Worm (Caenorhabditis elegans) whole organism, mixed stage, embryonic: ENCODE results near the gene clec-183.
"Not testable (repeated sequence)": the region's sequence is repeated elsewhere in the genome, so short reads cannot be mapped to it uniquely, and the experiment has no call there.

Experiments
- blmp-1 ChIP-seq: fragments of 150-350 bp; optimal IDR thresholded peaks from 2 replicates; lab custom pipeline; 2014; ENCODE audit warnings: missing biosample characterization, missing genetic modification characterization
- ceh-39 ChIP-seq: fragments of 150-350 bp; optimal IDR thresholded peaks from 2 replicates; lab custom pipeline; 2014; ENCODE audit warnings: missing biosample characterization, missing genetic modification characterization
- ceh-43 ChIP-seq: fragments of 200-800 bp; sonication (Bioruptor generic); optimal IDR thresholded peaks from 2 replicates; lab custom pipeline; 2018; ENCODE audit warnings: mild to moderate bottlenecking, missing genetic modification characterization, moderate library complexity, missing compliant biosample characterization
- ceh-83 ChIP-seq: fragments of 200-800 bp; sonication (Bioruptor generic); optimal IDR thresholded peaks from 2 replicates; lab custom pipeline; 2018; ENCODE audit warnings: mild to moderate bottlenecking, missing genetic modification characterization, missing compliant biosample characterization
- ces-1 ChIP-seq: fragments of 150-350 bp; optimal IDR thresholded peaks from 2 replicates; lab custom pipeline; 2014; ENCODE audit warnings: missing biosample characterization, missing genetic modification reagents, missing genetic modification characterization
- drap-1 ChIP-seq: fragments of 200-800 bp; sonication (Bioruptor generic); optimal IDR thresholded peaks from 3 replicates; lab custom pipeline; 2018; ENCODE audit warnings: mild to moderate bottlenecking, missing genetic modification characterization, missing compliant biosample characterization
- elt-1 ChIP-seq: sonication (generic microtip); optimal IDR thresholded peaks from 2 replicates; lab custom pipeline; 2017; ENCODE audit warnings: missing genetic modification characterization, mild to moderate bottlenecking, missing compliant biosample characterization, antibody characterized with exemption, moderate library complexity, borderline replicate concordance; ENCODE audit not compliant: insufficient read depth
- elt-3 ChIP-seq: fragments of 150-350 bp; optimal IDR thresholded peaks from 2 replicates; lab custom pipeline; 2014; ENCODE audit warnings: missing biosample characterization, missing genetic modification characterization
- flh-1 ChIP-seq: fragments of 200-800 bp; sonication (Bioruptor generic); optimal IDR thresholded peaks from 2 replicates; lab custom pipeline; 2018; ENCODE audit warnings: mild to moderate bottlenecking, missing genetic modification characterization, moderate library complexity, missing compliant biosample characterization
- ham-2 ChIP-seq: fragments of 200-800 bp; sonication (Bioruptor generic); optimal IDR thresholded peaks from 2 replicates; lab custom pipeline; 2018; ENCODE audit warnings: mild to moderate bottlenecking, missing genetic modification characterization, missing compliant biosample characterization
- hlh-1 ChIP-seq: fragments of 150-350 bp; optimal IDR thresholded peaks from 2 replicates; lab custom pipeline; 2014; ENCODE audit warnings: missing biosample characterization, missing genetic modification reagents, missing genetic modification characterization
- lin-13 ChIP-seq: fragments of 150-350 bp; optimal IDR thresholded peaks from 2 replicates; lab custom pipeline; 2014; ENCODE audit warnings: missing biosample characterization, missing genetic modification characterization
- lin-32 ChIP-seq: fragments of 200-800 bp; sonication (Bioruptor generic); optimal IDR thresholded peaks from 2 replicates; lab custom pipeline; 2018; ENCODE audit warnings: mild to moderate bottlenecking, missing genetic modification characterization, missing compliant biosample characterization
- lsy-2 ChIP-seq: fragments of 150-350 bp; optimal IDR thresholded peaks from 2 replicates; lab custom pipeline; 2014; ENCODE audit warnings: missing biosample characterization, missing genetic modification characterization
- mab-5 ChIP-seq: fragments of 150-350 bp; optimal IDR thresholded peaks from 2 replicates; lab custom pipeline; 2014; ENCODE audit warnings: missing biosample characterization, missing genetic modification characterization
- nhr-12 ChIP-seq: fragments of 150-350 bp; optimal IDR thresholded peaks from 2 replicates; lab custom pipeline; 2014; ENCODE audit warnings: missing biosample characterization, missing genetic modification characterization
- nhr-2 ChIP-seq: fragments of 150-350 bp; optimal IDR thresholded peaks from 2 replicates; lab custom pipeline; 2014; ENCODE audit warnings: missing biosample characterization, missing genetic modification characterization
- nhr-237 ChIP-seq: fragments of 150-350 bp; optimal IDR thresholded peaks from 2 replicates; lab custom pipeline; 2014; ENCODE audit warnings: missing biosample characterization, missing genetic modification characterization
- nhr-28 ChIP-seq: fragments of 150-350 bp; optimal IDR thresholded peaks from 2 replicates; lab custom pipeline; 2014; ENCODE audit warnings: missing biosample characterization, missing genetic modification characterization
- nhr-76 ChIP-seq: sonication (generic microtip); optimal IDR thresholded peaks from 2 replicates; lab custom pipeline; 2017; ENCODE audit warnings: missing biosample characterization, missing genetic modification characterization
- pha-4 ChIP-seq: fragments of 150-350 bp; optimal IDR thresholded peaks from 2 replicates; lab custom pipeline; 2018; ENCODE audit warnings: missing biosample characterization, missing genetic modification reagents, missing genetic modification characterization
- sem-2 ChIP-seq: fragments of 200-800 bp; sonication (Bioruptor generic); optimal IDR thresholded peaks from 2 replicates; lab custom pipeline; 2018; ENCODE audit warnings: mild to moderate bottlenecking, missing genetic modification characterization, missing compliant biosample characterization
- snpc-4 ChIP-seq: fragments of 150-350 bp; optimal IDR thresholded peaks from 2 replicates; lab custom pipeline; 2014; ENCODE audit warnings: missing biosample characterization, missing genetic modification characterization
- sptf-1 ChIP-seq: sonication (generic microtip); optimal IDR thresholded peaks from 2 replicates; lab custom pipeline; 2017; ENCODE audit warnings: mild to moderate bottlenecking, missing genetic modification characterization, moderate library complexity, missing compliant biosample characterization
- tbx-8 ChIP-seq: fragments of 200-800 bp; sonication (Bioruptor generic); optimal IDR thresholded peaks from 2 replicates; lab custom pipeline; 2018; ENCODE audit warnings: mild to moderate bottlenecking, missing genetic modification characterization, moderate library complexity, missing compliant biosample characterization
- unc-62 ChIP-seq: fragments of 150-350 bp; optimal IDR thresholded peaks from 2 replicates; lab custom pipeline; 2014; ENCODE audit warnings: missing biosample characterization, missing genetic modification reagents, missing genetic modification characterization
- zip-8 ChIP-seq: fragments of 150-350 bp; optimal IDR thresholded peaks from 2 replicates; lab custom pipeline; 2014; ENCODE audit warnings: missing biosample characterization, missing genetic modification characterization
- ztf-11 ChIP-seq: fragments of 150-350 bp; optimal IDR thresholded peaks from 2 replicates; lab custom pipeline; 2014; ENCODE audit warnings: missing biosample characterization, missing genetic modification characterization

clec-183 gene

DNA sequence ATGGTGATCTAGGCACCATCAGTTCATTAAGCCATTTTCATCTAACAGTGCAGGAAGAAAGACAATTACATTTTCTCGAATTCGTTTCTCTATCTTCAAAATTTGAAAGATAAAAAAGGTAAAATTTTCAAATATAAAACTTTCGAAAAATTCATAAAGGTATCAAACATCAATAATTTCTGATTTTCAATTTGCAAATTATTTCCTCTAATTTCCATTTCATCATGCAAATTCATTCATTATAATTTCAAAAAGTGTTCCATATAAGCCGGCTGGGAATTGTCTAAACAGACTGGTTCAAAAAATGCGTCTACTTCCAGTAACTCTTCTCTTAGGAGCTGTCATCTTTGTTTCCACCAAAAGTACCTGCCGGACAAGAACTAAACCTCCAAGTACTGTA is at the start of gene clec-183:
clec-183 (plus strand) TSS at position 301 of the 400 bp plus-strand sequence.
- no peak for TF ChIP-seq nhr-2 (tag; lab: Kevin White, UChicago)
- TF ChIP-seq lsy-2 (tag; lab: Kevin White, UChicago) = no peak
- no peak for TF ChIP-seq nhr-76
- TF ChIP-seq lin-32 (GFP tag; lab: Kevin White, UChicago) = no peak
- TF ChIP-seq unc-62 (GFP tag; lab: Kevin White, UChicago) = no peak
- TF ChIP-seq ceh-43 (GFP tag; lab: Kevin White, UChicago) = no peak
- TF ChIP-seq ztf-11 (tag; lab: Kevin White, UChicago) = no peak
- TF ChIP-seq nhr-28 = no peak
- no peak for TF ChIP-seq ham-2
- no peak for TF ChIP-seq snpc-4
- no peak for TF ChIP-seq nhr-12 (tag; lab: Kevin White, UChicago)
- TF ChIP-seq zip-8 = no peak

DNA sequence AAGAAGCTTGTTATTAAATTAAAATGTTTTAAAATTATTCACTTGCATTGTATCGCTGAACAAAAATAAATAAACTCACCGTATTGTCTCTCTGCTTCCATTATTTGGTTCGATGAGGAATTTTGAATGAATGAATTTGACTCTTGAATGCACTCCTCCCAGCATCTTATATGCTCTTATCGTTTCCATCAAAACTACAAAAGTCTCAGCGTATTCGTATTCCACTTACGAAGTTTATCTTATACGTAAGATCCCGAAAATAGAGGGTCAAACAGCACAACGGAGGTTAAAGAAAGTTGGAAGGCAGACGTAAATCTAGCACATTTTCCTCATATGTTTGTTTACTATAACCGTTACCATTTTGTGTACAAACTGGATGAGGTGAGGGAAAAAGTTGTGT is 41.5 kb upstream of the clec-183 start, which contains the start of gene nhr-267:
nhr-267 (minus strand) TSS at position 101 of the 400 bp plus-strand sequence.
- not testable (repeated sequence) for TF ChIP-seq elt-3 (tag; lab: Kevin White, UChicago); tbx-8 (GFP tag; lab: Kevin White, UChicago); drap-1 (GFP tag; lab: Kevin White, UChicago)

DNA sequence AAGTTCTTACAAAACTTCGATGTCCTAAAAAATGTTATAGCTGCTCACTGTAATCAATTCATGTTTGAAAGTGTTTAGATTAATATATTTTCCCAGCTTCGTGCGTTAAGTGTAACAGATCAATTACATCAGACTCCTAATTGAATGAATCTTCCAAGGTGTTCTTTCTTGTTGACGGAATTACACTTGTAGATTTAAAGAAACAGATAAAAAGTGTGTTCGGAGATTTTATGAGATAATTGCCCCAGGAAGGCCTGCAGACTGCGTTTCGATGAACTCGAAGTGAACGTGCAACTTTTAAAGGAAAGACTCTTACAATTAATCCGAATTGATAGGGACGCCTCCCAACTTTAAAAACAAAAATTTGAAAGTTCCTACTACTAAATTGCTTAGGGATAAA is 38.2 kb upstream of the clec-183 start:
- TF ChIP-seq ces-1 (GFP tag; lab: Kevin White, UChicago) = no peak
- TF ChIP-seq elt-1 (tag; lab: Kevin White, UChicago) = no peak
- TF ChIP-seq zip-8 = no peak
- no peak for TF ChIP-seq sem-2 (GFP tag; lab: Kevin White, UChicago)
- no peak for TF ChIP-seq flh-1 (GFP tag; lab: Kevin White, UChicago)
- TF ChIP-seq sptf-1 (tag; lab: Kevin White, UChicago) = no peak
- TF ChIP-seq nhr-12 (tag; lab: Kevin White, UChicago) = no peak
- TF ChIP-seq nhr-76 = no peak
- no peak for TF ChIP-seq ceh-39
- TF ChIP-seq hlh-1 = no peak
- TF ChIP-seq ham-2 = no peak
- no peak for TF ChIP-seq nhr-28
- no peak for TF ChIP-seq ceh-83
- no peak for TF ChIP-seq lin-13
- TF ChIP-seq mab-5 (tag; lab: Kevin White, UChicago) = no peak

DNA sequence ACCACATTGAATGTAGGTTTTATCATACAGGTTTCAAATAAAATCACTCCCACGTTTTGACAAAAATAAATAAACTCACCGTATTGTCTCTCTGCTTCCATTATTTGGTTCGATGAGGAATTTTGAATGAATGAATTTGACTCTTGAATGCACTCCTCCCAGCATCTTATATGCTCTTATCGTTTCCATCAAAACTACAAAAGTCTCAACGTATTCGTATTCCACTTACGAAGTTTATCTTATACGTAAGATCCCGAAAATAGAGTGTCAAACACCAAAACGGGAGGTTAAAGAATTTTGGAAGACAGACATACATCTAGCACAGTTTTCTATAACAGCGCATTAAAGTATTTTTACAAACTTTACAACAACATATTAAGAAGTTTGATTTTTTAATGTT is 34.0 kb upstream of the clec-183 start, which contains the start of gene nhr-264:
nhr-264 (minus strand) TSS at position 101 of the 400 bp plus-strand sequence.
- TF ChIP-seq sem-2 (GFP tag; lab: Kevin White, UChicago); snpc-4; elt-1 (tag; lab: Kevin White, UChicago): not testable (repeated sequence)

DNA sequence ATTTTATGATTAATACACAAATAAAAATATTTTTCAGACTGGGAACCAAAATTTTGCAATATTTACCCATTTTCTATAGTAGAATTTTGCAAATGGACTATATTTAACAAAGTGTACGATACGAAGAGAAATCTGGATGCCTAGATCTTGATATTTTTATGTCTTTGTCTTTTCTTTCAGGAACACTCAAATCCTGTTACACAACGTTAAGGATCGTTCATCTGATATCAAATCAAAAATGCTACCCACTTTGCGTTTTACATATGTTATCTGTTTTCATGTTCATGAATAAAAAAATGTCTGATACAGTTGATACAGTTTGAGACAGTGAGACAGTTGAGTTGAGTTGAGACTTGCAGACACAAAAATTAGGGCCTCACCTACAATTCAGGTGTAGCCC is 31.5 kb upstream of the clec-183 start, which contains the start of gene F49C12.1:
F49C12.1 (minus strand) TSS at position 70 of the 400 bp plus-strand sequence.
- TF ChIP-seq flh-1 (GFP tag; lab: Kevin White, UChicago) = no peak
- TF ChIP-seq pha-4 (tag; lab: Kevin White, UChicago) = no peak
- TF ChIP-seq nhr-2 (tag; lab: Kevin White, UChicago) = no peak
- no peak for TF ChIP-seq tbx-8 (GFP tag; lab: Kevin White, UChicago)

DNA sequence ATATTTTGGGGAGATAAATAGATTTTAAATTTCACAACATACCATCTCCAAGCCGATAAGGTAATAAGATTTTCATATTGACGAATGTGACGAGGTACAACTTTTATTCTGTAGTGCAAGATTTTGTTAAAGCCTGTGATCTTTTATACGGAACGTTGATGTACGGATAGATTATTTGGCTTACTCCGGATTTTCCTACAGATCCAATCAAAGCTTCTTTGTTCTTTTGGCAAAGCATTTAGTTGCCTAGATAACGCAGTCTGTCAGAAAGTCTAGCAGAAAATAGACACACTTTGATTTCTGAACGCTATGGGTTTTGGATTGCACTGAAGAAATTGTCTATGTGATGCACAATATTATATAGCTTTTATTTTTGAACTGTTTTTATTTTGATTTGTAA is 28.7 kb upstream of the clec-183 start, which contains the start of gene F49C12.2:
F49C12.2 (minus strand) TSS at position 101 of the 400 bp plus-strand sequence.
- TF ChIP-seq nhr-237 (tag; lab: Kevin White, UChicago) (no peak), flh-1 (GFP tag; lab: Kevin White, UChicago) (no peak), lin-32 (GFP tag; lab: Kevin White, UChicago) (no peak), zip-8 (no peak), lin-13 (no peak), mab-5 (tag; lab: Kevin White, UChicago) (no peak), blmp-1 (tag; lab: Kevin White, UChicago) (no peak), tbx-8 (GFP tag; lab: Kevin White, UChicago) (no peak), ceh-83 (no peak), nhr-2 (tag; lab: Kevin White, UChicago) (no peak)
